Worm (Caenorhabditis elegans) whole organism, midembryonic: ENCODE results near the gene irld-65.

Experiments
- T22C8.4 ChIP-seq: fragments of 200-800 bp; sonication (Bioruptor generic); IDR thresholded peaks from 2 replicates; pipeline ENCODE4 v1.3.6; 2022; ENCODE audit warnings: missing genetic modification characterization, missing compliant biosample characterization
- cog-1 ChIP-seq: sonication (generic microtip); optimal IDR thresholded peaks from 2 replicates; lab custom pipeline; 2016; ENCODE audit warnings: missing genetic modification characterization, missing compliant biosample characterization
- flt-1 ChIP-seq: fragments of 200-800 bp; sonication (Bioruptor generic); IDR thresholded peaks from 2 replicates; pipeline ENCODE4 v1.3.6; 2022; ENCODE audit warnings: missing genetic modification characterization, missing compliant biosample characterization
- klf-2 ChIP-seq: fragments of 200-800 bp; sonication (Bioruptor generic); conservative IDR thresholded peaks from 2 replicates; pipeline ENCODE4 v1.3.6; 2022; ENCODE audit warnings: missing genetic modification reagents, missing genetic modification characterization, missing compliant biosample characterization
- med-1 ChIP-seq: sonication (generic microtip); optimal IDR thresholded peaks from 2 replicates; lab custom pipeline; 2017; ENCODE audit warnings: missing genetic modification characterization, mild to moderate bottlenecking, missing compliant biosample characterization, antibody characterized with exemption, missing genetic modification reagents; ENCODE audit not compliant: insufficient read depth
- ref-1 ChIP-seq: fragments of 200-800 bp; sonication (Bioruptor generic); conservative IDR thresholded peaks from 2 replicates; pipeline ENCODE4 v1.3.6; 2022; ENCODE audit warnings: missing genetic modification reagents, missing genetic modification characterization, missing compliant biosample characterization
- tab-1 ChIP-seq: fragments of 200-800 bp; sonication (Bioruptor generic); IDR thresholded peaks from 2 replicates; pipeline ENCODE4 v1.3.6; 2022; ENCODE audit warnings: missing genetic modification characterization, missing compliant biosample characterization
- ztf-23 ChIP-seq: fragments of 200-800 bp; sonication (Bioruptor generic); IDR thresholded peaks from 2 replicates; pipeline ENCODE4 v1.3.6; 2022; ENCODE audit warnings: missing genetic modification reagents, missing genetic modification characterization, missing compliant biosample characterization
- ztf-29 ChIP-seq: fragments of 200-800 bp; sonication (Bioruptor generic); IDR thresholded peaks from 2 replicates; pipeline ENCODE4 v1.3.6; 2022; ENCODE audit warnings: missing genetic modification reagents, missing genetic modification characterization, missing compliant biosample characterization

The irld-65 gene

DNA sequence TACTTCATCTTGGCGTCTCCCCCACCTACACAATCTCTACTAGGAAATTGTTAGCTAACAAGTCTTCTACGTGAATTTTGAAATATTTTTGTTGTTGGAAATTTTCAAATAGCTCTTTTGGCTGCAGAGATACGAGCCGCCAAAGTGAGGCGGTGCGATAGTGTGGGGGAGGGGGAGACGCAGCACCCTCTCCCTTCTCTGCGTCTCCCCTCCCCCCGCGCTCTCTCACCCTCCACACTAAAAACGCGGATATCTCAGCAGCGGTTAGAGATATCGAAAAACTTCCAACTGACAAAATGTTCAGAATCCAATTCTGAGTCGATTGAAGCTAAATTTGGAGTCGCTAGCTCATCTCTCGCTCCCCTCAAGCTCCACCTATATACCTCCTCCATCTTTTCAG lies 12.7 kb downstream of the irld-65 start:
- TF ChIP-seq ztf-29: no peak
- TF ChIP-seq klf-2 (GFP tag; lab: Robert Waterston, UW): no peak
- no peak for TF ChIP-seq flt-1 (GFP tag; lab: Robert Waterston, UW)
- TF ChIP-seq T22C8.4 (GFP tag; lab: Robert Waterston, UW): no peak
- no peak for TF ChIP-seq cog-1 (tag; lab: Kevin White, UChicago)
- TF ChIP-seq med-1 (GFP tag; lab: Kevin White, UChicago): no peak

DNA sequence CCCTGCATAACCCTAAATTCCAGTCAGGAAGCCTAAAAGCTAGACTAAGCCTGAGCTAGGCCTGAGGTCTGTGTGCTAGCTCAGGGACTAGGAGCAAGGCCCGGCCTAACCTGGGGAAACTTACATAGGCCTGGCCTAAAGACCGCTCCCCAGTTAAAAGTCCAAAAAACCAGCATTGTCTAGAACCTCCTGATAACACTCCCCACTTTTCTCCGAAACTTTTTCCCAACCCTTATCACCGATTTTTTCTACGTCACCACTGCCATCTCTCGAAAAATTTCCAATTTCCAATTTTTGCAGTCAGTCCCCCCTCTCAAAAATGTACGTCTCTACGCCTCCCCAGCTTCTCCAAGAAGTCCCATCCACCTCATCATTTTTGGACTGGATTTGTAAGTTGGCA lies 14.1 kb downstream of the irld-65 start, which contains the start of gene ZK355.2:
TSS of gene ZK355.2 (plus strand) at position 301 of the 400 bp plus-strand sequence.
- TF ChIP-seq klf-2 (GFP tag; lab: Robert Waterston, UW) (no peak), ztf-23 (GFP tag; lab: Robert Waterston, UW) (no peak), cog-1 (tag; lab: Kevin White, UChicago) (no peak)

DNA sequence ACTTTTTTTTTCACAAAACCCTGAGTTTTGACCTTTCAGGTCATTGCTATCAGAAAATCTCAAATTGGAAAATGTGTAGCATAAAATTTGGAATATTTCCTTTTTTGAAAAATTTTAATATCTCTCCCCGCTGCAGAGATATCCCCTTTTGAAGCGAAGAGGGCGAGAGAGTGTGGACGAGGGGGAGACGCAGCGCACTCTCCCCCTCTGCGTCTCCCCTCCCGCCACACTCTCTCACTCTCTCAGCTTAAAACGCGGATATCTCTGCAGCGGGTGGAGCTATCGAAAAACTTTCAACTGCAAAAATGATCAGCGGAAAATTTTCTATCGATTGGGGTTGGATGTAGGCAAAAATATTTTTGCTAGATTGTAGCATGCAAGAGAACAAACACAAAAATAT lies 15.0 kb downstream of the irld-65 start:
- TF ChIP-seq ref-1 (GFP tag; lab: Robert Waterston, UW) (no peak), klf-2 (GFP tag; lab: Robert Waterston, UW) (no peak), ztf-29 (no peak), flt-1 (GFP tag; lab: Robert Waterston, UW) (no peak), med-1 (GFP tag; lab: Kevin White, UChicago) (no peak), T22C8.4 (GFP tag; lab: Robert Waterston, UW) (no peak)

DNA sequence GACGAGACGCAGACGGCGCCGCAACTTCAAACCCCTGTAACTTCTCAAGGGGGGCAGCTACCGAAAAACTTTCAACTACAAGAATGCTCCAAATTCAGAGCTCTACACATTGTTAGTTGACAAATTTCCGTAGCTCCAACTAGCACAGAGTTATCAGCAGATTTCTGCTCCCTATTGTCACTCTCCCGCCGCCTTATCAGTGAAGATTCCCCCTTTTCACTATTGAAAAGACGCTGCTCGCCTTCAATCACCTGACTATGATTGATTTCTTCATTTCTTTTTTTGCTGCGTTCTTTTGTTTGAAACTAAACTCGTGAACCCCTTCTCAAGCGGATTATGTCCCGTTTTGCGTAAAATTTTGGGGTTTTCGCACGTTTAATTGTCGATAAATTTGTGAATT lies 15.4 kb downstream of the irld-65 start:
- TF ChIP-seq tab-1 (GFP tag; lab: Robert Waterston, UW) (no peak), med-1 (GFP tag; lab: Kevin White, UChicago) (no peak), ztf-29 (no peak), klf-2 (GFP tag; lab: Robert Waterston, UW) (no peak), flt-1 (GFP tag; lab: Robert Waterston, UW) (no peak)

DNA sequence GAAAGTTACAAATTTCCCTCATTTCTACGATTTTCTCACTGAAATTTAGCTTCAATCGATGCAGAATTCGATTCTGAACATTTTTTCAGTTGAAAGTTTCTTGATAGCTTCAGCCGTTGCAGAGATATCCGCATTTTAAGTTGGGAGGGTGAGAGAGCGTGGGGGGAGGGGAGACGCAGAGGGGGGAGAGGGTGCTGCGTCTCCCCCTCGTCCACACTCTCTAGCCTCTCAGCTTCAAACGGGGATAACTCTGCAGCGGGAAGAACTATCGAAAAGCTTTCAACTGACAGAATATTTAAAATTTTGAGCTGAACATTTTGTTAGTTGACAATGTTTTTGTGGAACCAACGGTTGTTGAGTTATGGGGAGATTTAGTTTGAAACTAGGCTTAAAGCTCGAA lies 15.9 kb downstream of the irld-65 start:
- no peak for TF ChIP-seq ztf-29
- no peak for TF ChIP-seq med-1 (GFP tag; lab: Kevin White, UChicago)
- no peak for TF ChIP-seq tab-1 (GFP tag; lab: Robert Waterston, UW)
- no peak for TF ChIP-seq cog-1 (tag; lab: Kevin White, UChicago)
- no peak for TF ChIP-seq ref-1 (GFP tag; lab: Robert Waterston, UW)
- TF ChIP-seq ztf-23 (GFP tag; lab: Robert Waterston, UW): no peak
- no peak for TF ChIP-seq T22C8.4 (GFP tag; lab: Robert Waterston, UW)
- TF ChIP-seq klf-2 (GFP tag; lab: Robert Waterston, UW): no peak
- TF ChIP-seq flt-1 (GFP tag; lab: Robert Waterston, UW): no peak

DNA sequence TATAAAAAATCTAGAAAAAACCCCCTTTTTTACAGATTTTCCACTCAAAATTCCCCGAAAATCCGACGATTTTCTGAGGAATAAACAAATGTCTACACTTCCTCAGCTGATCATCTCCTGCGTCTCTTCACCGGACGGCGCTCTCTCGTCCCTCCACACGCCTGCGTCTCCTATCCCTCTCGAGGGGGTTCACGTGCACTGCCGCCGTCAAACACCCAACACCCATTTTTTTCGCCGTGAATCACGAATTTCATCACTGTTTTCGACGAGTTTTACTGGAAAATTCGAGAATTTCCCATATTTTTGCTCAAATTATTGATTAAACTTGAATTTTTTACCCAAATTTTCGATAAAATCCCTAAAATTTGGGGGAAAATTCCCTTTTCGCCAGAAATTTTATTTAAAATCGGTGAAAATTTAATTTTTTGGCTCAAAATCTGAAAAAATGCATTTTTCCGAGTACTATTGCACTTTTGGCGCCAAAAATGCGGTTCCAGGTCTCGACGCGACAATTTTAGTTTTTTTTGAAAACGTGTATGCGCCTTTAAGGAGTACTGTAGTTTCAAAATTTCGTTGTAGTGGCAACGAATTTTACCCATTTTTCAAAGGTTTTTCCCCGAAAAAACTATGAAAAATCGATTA lies 16.8 kb downstream of the irld-65 start:
- TF ChIP-seq ztf-29 (no peak), med-1 (GFP tag; lab: Kevin White, UChicago) (no peak), cog-1 (tag; lab: Kevin White, UChicago) (no peak), ref-1 (GFP tag; lab: Robert Waterston, UW) (no peak), ztf-23 (GFP tag; lab: Robert Waterston, UW) (no peak), klf-2 (GFP tag; lab: Robert Waterston, UW) (no peak), flt-1 (GFP tag; lab: Robert Waterston, UW) (no peak), tab-1 (GFP tag; lab: Robert Waterston, UW) (no peak), T22C8.4 (GFP tag; lab: Robert Waterston, UW) (no peak)

DNA sequence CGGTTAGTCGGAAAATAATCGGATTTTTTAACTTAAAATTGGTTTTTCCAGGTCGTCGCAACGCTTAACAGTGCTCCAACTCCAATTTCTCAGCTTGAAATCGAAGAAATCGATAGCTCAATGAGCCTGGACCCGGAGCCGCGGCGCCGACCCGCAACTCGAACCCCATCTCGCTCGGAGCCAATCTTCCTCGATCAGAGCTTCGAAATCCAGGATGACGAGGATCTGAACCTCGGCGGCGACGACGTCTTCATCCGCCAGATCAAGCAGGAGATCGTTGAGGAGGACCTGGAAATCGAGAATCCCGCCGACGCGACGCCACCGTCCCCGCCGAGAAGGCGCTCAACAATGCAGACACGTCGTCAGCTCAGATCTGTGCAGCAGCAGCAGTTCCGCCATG lies 17.5 kb downstream of the irld-65 start:
- TF ChIP-seq ztf-29: no peak

DNA sequence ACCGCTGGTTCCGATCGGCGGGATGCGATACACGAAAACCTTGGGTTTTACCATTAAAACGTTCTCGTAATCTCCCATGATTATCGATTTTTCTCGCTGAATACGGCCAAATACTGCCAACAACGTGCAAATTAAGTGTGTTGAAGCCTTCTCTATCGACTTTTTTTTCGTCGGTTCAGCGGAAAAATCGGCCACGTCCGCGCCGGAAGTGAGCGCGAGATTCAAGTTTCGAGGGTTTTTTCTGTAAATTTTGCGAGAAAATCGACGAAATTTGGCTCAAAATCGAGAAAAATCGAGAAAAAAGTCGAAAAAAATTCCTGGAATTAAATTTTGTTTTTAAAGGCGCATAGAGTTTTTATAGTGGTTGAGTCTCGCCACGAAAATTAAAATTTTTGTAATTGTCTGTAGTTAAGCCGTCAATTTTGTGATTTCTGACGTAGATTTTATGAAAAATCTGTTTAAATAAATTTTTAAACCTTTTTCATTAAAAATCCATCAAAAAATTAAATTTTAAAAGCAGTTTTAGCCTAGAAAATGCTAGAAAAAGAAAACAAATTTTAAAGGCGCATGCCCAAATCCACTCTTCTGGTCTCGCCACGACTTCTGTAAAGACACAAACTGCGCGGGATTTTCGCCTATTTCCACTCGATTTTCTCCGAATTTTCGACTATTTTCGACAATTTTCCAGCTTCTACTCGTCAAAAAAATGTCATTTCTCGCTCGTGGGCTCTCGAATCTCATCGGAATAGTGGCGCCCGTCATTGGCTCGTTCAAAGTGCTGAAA lies 18.5 kb downstream of the irld-65 start, which contains the start of the genes ncap-1 and Y110A2AR.1:
TSS of gene ncap-1 (minus strand) at position 241 of the 784 bp plus-strand sequence.
TSS of gene Y110A2AR.1 (plus strand) at position 637 of the 784 bp plus-strand sequence.
- no peak for TF ChIP-seq ztf-23 (GFP tag; lab: Robert Waterston, UW)
- TF ChIP-seq flt-1 (GFP tag; lab: Robert Waterston, UW): no peak
- TF ChIP-seq ref-1 (GFP tag; lab: Robert Waterston, UW): no peak
- TF ChIP-seq ztf-29: no peak
- no peak for TF ChIP-seq tab-1 (GFP tag; lab: Robert Waterston, UW)
- TF ChIP-seq cog-1 (tag; lab: Kevin White, UChicago): no peak
- 0 out of 2 replicates have a peak, but pooled peaks have one; percentile 10 for TF ChIP-seq T22C8.4 (GFP tag; lab: Robert Waterston, UW)

DNA sequence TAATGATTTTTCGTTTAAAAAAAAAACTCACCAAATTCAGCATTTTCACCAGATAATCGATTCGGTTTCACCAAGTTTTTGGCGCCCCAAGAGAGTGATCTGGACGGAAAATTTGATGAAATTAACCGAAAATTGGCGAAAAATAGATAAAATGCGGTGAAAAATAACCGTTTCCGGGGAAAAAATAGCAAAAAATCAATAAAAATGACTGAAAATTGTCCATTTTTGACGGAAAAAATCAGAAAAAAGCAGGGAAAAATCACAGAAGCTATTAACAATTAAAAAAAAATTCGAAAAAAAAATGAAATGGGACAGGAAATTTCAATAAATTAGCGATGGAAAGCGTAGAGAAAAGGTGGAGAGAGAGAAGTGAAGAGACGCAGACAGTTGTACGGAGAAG lies 24.2 kb downstream of the irld-65 start, which contains the start of gene ubc-15:
TSS of gene ubc-15 (minus strand) at position 101 of the 400 bp plus-strand sequence.
- TF ChIP-seq cog-1 (tag; lab: Kevin White, UChicago) (no peak), tab-1 (GFP tag; lab: Robert Waterston, UW) (no peak), klf-2 (GFP tag; lab: Robert Waterston, UW) (no peak), flt-1 (GFP tag; lab: Robert Waterston, UW) (no peak), ztf-29 (no peak), med-1 (GFP tag; lab: Kevin White, UChicago) (no peak), T22C8.4 (GFP tag; lab: Robert Waterston, UW) (no peak), ref-1 (GFP tag; lab: Robert Waterston, UW) (no peak), ztf-23 (GFP tag; lab: Robert Waterston, UW) (no peak)
